Fruit fly (Drosophila melanogaster) whole organism, embryonic: ENCODE measurements around the gene HP5.

Source experiments
- Atf6 ChIP-seq: fragments of 200-800 bp; sonication (Bioruptor generic); IDR thresholded peaks from 2 replicates; pipeline ENCODE4 v1.3.6; 2022; ENCODE audit warnings: missing biosample characterization, missing genetic modification characterization
- Bteb2 ChIP-seq: fragments of 200-800 bp; sonication (Bioruptor generic); optimal IDR thresholded peaks from 2 replicates; lab custom pipeline; 2016; ENCODE audit warnings: missing biosample characterization, missing genetic modification characterization
- CG10462 ChIP-seq: fragments of 200-800 bp; sonication (Bioruptor generic); optimal IDR thresholded peaks from 2 replicates; lab custom pipeline; 2016; ENCODE audit warnings: missing biosample characterization, missing genetic modification characterization
- CG10565 ChIP-seq: fragments of 200-800 bp; sonication (Bioruptor generic); optimal IDR thresholded peaks from 3 replicates; lab custom pipeline; 2016; ENCODE audit warnings: missing biosample characterization, mild to moderate bottlenecking, missing genetic modification characterization
- CG12236 ChIP-seq: fragments of 200-800 bp; sonication (Bioruptor generic); optimal IDR thresholded peaks from 2 replicates; lab custom pipeline; 2016; ENCODE audit warnings: missing biosample characterization, missing genetic modification characterization
- CG12942 ChIP-seq: fragments of 200-800 bp; sonication (Bioruptor generic); optimal IDR thresholded peaks from 3 replicates; lab custom pipeline; 2016; ENCODE audit warnings: missing biosample characterization, missing genetic modification characterization
- CG13296 ChIP-seq: fragments of 200-800 bp; sonication (Bioruptor generic); optimal IDR thresholded peaks from 3 replicates; lab custom pipeline; 2018; ENCODE audit warnings: missing biosample characterization, mild to moderate bottlenecking, missing genetic modification characterization
- CG14014 ChIP-seq: fragments of 200-800 bp; sonication (Bioruptor generic); IDR thresholded peaks from 2 replicates; pipeline ENCODE4 v1.3.6; 2022; ENCODE audit warnings: missing biosample characterization, missing genetic modification characterization
- CG14710 ChIP-seq: fragments of 200-800 bp; sonication (Bioruptor generic); optimal IDR thresholded peaks from 3 replicates; lab custom pipeline; 2019; ENCODE audit warnings: missing biosample characterization, mild to moderate bottlenecking, missing genetic modification characterization, moderate library complexity
- CG15269 ChIP-seq: fragments of 200-800 bp; sonication (Bioruptor generic); optimal IDR thresholded peaks from 2 replicates; lab custom pipeline; 2018; ENCODE audit warnings: missing biosample characterization, mild to moderate bottlenecking, missing genetic modification characterization, moderate library complexity
- CG15696 ChIP-seq: fragments of 200-800 bp; sonication (Bioruptor generic); optimal IDR thresholded peaks from 2 replicates; lab custom pipeline; 2019; ENCODE audit warnings: missing biosample characterization, mild to moderate bottlenecking, missing genetic modification characterization, moderate library complexity
- CG1647 ChIP-seq: fragments of 200-800 bp; sonication (Bioruptor generic); optimal IDR thresholded peaks from 3 replicates; lab custom pipeline; 2016; ENCODE audit warnings: missing biosample characterization, missing genetic modification characterization
- CG17186 ChIP-seq: fragments of 200-800 bp; sonication (Bioruptor generic); optimal IDR thresholded peaks from 3 replicates; lab custom pipeline; 2017; ENCODE audit warnings: missing biosample characterization, missing genetic modification reagents, missing genetic modification characterization
- CG17359 ChIP-seq: fragments of 200-800 bp; sonication (Bioruptor generic); optimal IDR thresholded peaks from 3 replicates; lab custom pipeline; 2018; ENCODE audit warnings: missing biosample characterization, mild to moderate bottlenecking, missing genetic modification characterization, moderate library complexity
- CG18476 ChIP-seq: fragments of 200-800 bp; sonication (Bioruptor generic); optimal IDR thresholded peaks from 2 replicates; lab custom pipeline; 2016; ENCODE audit warnings: missing biosample characterization, mild to moderate bottlenecking, missing genetic modification characterization
- CG18764 ChIP-seq: fragments of 200-800 bp; sonication (Bioruptor generic); optimal IDR thresholded peaks from 3 replicates; lab custom pipeline; 2016; ENCODE audit warnings: missing biosample characterization, missing genetic modification characterization
- CG31365 ChIP-seq: fragments of 200-800 bp; sonication (Bioruptor generic); optimal IDR thresholded peaks from 2 replicates; lab custom pipeline; 2018; ENCODE audit warnings: missing biosample characterization, mild to moderate bottlenecking, missing genetic modification characterization
- CG31388 ChIP-seq: fragments of 200-800 bp; sonication (Bioruptor generic); optimal IDR thresholded peaks from 2 replicates; lab custom pipeline; 2016; ENCODE audit warnings: missing biosample characterization, missing genetic modification characterization
- CG3847 ChIP-seq: fragments of 200-800 bp; sonication (Bioruptor generic); IDR thresholded peaks from 2 replicates; pipeline ENCODE4 v1.3.6; 2022; ENCODE audit warnings: missing biosample characterization, missing genetic modification characterization
- CG6813 ChIP-seq: fragments of 200-800 bp; sonication (Bioruptor generic); optimal IDR thresholded peaks from 2 replicates; lab custom pipeline; 2017; ENCODE audit warnings: missing biosample characterization, missing genetic modification characterization, mild to moderate bottlenecking, moderate library complexity, missing genetic modification reagents
- CG7987 ChIP-seq: fragments of 200-800 bp; sonication (Bioruptor generic); optimal IDR thresholded peaks from 2 replicates; lab custom pipeline; 2018; ENCODE audit warnings: missing biosample characterization, mild to moderate bottlenecking, missing genetic modification characterization, moderate library complexity
- CG8359 ChIP-seq: fragments of 200-800 bp; sonication (Bioruptor generic); optimal IDR thresholded peaks from 2 replicates; lab custom pipeline; 2017; ENCODE audit warnings: missing biosample characterization, mild to moderate bottlenecking, missing genetic modification characterization, borderline replicate concordance
- CG8478 ChIP-seq: fragments of >200 bp; optimal IDR thresholded peaks from 2 replicates; lab custom pipeline; 2018
- CG8944 ChIP-seq: fragments of 200-800 bp; sonication (Bioruptor generic); optimal IDR thresholded peaks from 3 replicates; lab custom pipeline; 2016; ENCODE audit warnings: missing biosample characterization, missing genetic modification characterization
- CG9932 ChIP-seq: fragments of 200-800 bp; sonication (Bioruptor generic); IDR thresholded peaks from 2 replicates; pipeline ENCODE4 v1.3.6; 2022; ENCODE audit warnings: missing biosample characterization, missing genetic modification characterization
- Dip2 ChIP-seq: fragments of 200-800 bp; sonication (Bioruptor generic); IDR thresholded peaks from 2 replicates; pipeline ENCODE4 v1.3.6; 2022; ENCODE audit warnings: missing biosample characterization, missing genetic modification characterization
- Dp ChIP-seq: fragments of 200-800 bp; sonication (Bioruptor generic); optimal IDR thresholded peaks from 2 replicates; lab custom pipeline; 2018; ENCODE audit warnings: missing biosample characterization, mild to moderate bottlenecking, missing genetic modification characterization, moderate library complexity
- Dref ChIP-seq: fragments of 200-800 bp; sonication (Bioruptor generic); IDR thresholded peaks from 2 replicates; pipeline ENCODE4 v1.3.6; 2022; ENCODE audit warnings: missing biosample characterization, missing genetic modification characterization
- Fer3 ChIP-seq: fragments of 200-800 bp; sonication (Bioruptor generic); optimal IDR thresholded peaks from 2 replicates; lab custom pipeline; 2018; ENCODE audit warnings: missing biosample characterization, mild to moderate bottlenecking, missing genetic modification characterization, moderate library complexity
- Hr3 ChIP-seq: fragments of 200-800 bp; sonication (Bioruptor generic); optimal IDR thresholded peaks from 3 replicates; lab custom pipeline; 2016; ENCODE audit warnings: missing biosample characterization, missing genetic modification characterization
- Lpt ChIP-seq: fragments of >200 bp; optimal IDR thresholded peaks from 2 replicates; lab custom pipeline; 2018; ENCODE audit warnings: missing biosample characterization, missing genetic modification characterization
- Opbp ChIP-seq: fragments of 200-800 bp; sonication (Bioruptor generic); IDR thresholded peaks from 3 replicates; pipeline ENCODE4 v1.3.6; 2022; ENCODE audit warnings: missing biosample characterization, missing genetic modification characterization; ENCODE audit not compliant: partially characterized antibody
- Rx ChIP-seq: fragments of 200-800 bp; sonication (Bioruptor generic); IDR thresholded peaks from 2 replicates; pipeline ENCODE4 v1.3.6; 2022; ENCODE audit warnings: missing biosample characterization, missing genetic modification characterization
- Tbp ChIP-seq: fragments of >200 bp; optimal IDR thresholded peaks from 2 replicates; lab custom pipeline; 2018; ENCODE audit warnings: missing biosample characterization, missing genetic modification characterization
- abd-A ChIP-seq: fragments of 200-800 bp; sonication (Bioruptor generic); optimal IDR thresholded peaks from 3 replicates; lab custom pipeline; 2019; ENCODE audit warnings: missing biosample characterization, mild to moderate bottlenecking, missing genetic modification characterization, moderate library complexity
- bigmax ChIP-seq: fragments of 200-800 bp; sonication (Bioruptor generic); optimal IDR thresholded peaks from 2 replicates; lab custom pipeline; 2018; ENCODE audit warnings: missing biosample characterization, mild to moderate bottlenecking, missing genetic modification characterization
- bsh ChIP-seq, 2 experiments: fragments of 200-800 bp; sonication (Bioruptor generic); optimal IDR thresholded peaks; 2 replicates each; lab custom pipeline; 2017 to 2018; ENCODE audit warnings: mild to moderate bottlenecking in 2 of 2, missing biosample characterization in 2 of 2, missing genetic modification characterization in 2 of 2, moderate library complexity in 1 of 2
- cad ChIP-seq: fragments of >200 bp; optimal IDR thresholded peaks from 2 replicates; lab custom pipeline; 2017; ENCODE audit warnings: missing biosample characterization, missing genetic modification characterization
- cato ChIP-seq: fragments of 200-800 bp; sonication (Bioruptor generic); optimal IDR thresholded peaks from 2 replicates; lab custom pipeline; 2016; ENCODE audit warnings: missing biosample characterization, missing genetic modification characterization, borderline replicate concordance
- chinmo ChIP-seq: fragments of 200-800 bp; sonication (Bioruptor generic); IDR thresholded peaks from 4 replicates; pipeline ENCODE4 v1.3.6; 2022; ENCODE audit warnings: missing biosample characterization, missing genetic modification characterization; ENCODE audit not compliant: partially characterized antibody
- croc ChIP-seq: fragments of 200-800 bp; sonication (Bioruptor generic); conservative IDR thresholded peaks from 3 replicates; pipeline ENCODE4 v1.3.6; 2022; ENCODE audit warnings: missing biosample characterization, missing genetic modification characterization
- esg ChIP-seq: fragments of 200-800 bp; sonication (Bioruptor generic); conservative IDR thresholded peaks from 2 replicates; pipeline ENCODE4 v1.3.6; 2022; ENCODE audit warnings: missing biosample characterization, missing genetic modification characterization
- fd3F ChIP-seq: fragments of 200-800 bp; sonication (Bioruptor generic); optimal IDR thresholded peaks from 2 replicates; lab custom pipeline; 2018; ENCODE audit warnings: missing biosample characterization, mild to moderate bottlenecking, missing genetic modification characterization, moderate library complexity
- grau ChIP-seq: fragments of 200-800 bp; optimal IDR thresholded peaks from 3 replicates; lab custom pipeline; 2019; ENCODE audit warnings: missing biosample characterization, mild to moderate bottlenecking, missing genetic modification characterization, moderate library complexity
- ham ChIP-seq: fragments of 200-800 bp; sonication (Bioruptor generic); IDR thresholded peaks from 2 replicates; pipeline ENCODE4 v1.3.6; 2022; ENCODE audit warnings: missing biosample characterization, missing genetic modification characterization
- nau ChIP-seq: fragments of 200-800 bp; sonication (Bioruptor generic); optimal IDR thresholded peaks from 3 replicates; lab custom pipeline; 2017; ENCODE audit warnings: missing biosample characterization, mild to moderate bottlenecking, missing genetic modification characterization, missing genetic modification reagents
- org-1 ChIP-seq: fragments of 200-800 bp; sonication (Bioruptor generic); optimal IDR thresholded peaks from 2 replicates; lab custom pipeline; 2017; ENCODE audit warnings: missing biosample characterization, missing genetic modification characterization
- pb ChIP-seq: fragments of 200-800 bp; sonication (Bioruptor generic); optimal IDR thresholded peaks from 3 replicates; lab custom pipeline; 2016; ENCODE audit warnings: missing biosample characterization, missing genetic modification characterization
- prd ChIP-seq, 3 experiments: fragments of >200 bp in 2 of 3; fragments of 200-800 bp in 1 of 3; sonication (Bioruptor generic) in 1 of 3; optimal IDR thresholded peaks in 2 of 3; IDR thresholded peaks in 1 of 3; 2 replicates in 2 of 3; 3 replicates in 1 of 3; pipeline versions ENCODE4 v1.3.6 to Lab custom; 2017 to 2022; ENCODE audit warnings: missing biosample characterization in 1 of 3, missing genetic modification characterization in 1 of 3
- tin ChIP-seq: fragments of 200-800 bp; sonication (Bioruptor generic); optimal IDR thresholded peaks from 3 replicates; lab custom pipeline; 2016; ENCODE audit warnings: missing biosample characterization, missing genetic modification characterization

HP5 gene

DNA sequence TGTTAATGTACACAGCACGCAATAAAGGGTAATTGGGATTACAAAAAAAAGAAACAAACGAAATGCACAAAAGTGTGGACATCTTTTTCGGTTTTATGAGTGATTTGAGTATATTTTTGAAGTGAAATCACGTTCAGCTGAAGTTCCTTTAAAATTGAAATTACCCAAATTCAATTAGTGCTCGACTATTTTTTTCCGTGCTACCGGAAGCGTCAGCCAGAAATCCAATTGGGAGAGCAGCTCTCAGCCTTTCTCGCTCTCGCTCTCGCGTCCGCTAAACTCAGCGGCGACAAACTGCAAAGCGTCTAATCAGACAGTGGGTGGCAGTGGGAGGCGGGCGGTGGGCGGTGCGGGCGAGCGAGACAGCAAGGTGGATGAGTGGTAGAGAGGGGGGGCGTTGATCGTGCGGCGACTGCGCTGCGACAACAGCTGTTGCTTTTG, 31.3 kb upstream of the HP5 start (continued):
- peak; percentile 90 for TF ChIP-seq fd3F
- peak; percentile 89 for TF ChIP-seq grau (tag; lab: Kevin White, UChicago)
- peak; percentile 91 for TF ChIP-seq CG3847
- peak; percentile 32 for TF ChIP-seq CG8359 (GFP tag; lab: Kevin White, UChicago)
- peak; percentile 91 for TF ChIP-seq CG14014 (GFP tag; lab: Robert Waterston, UW)
- TF ChIP-seq bigmax (GFP tag; lab: Kevin White, UChicago), result no peak
- TF ChIP-seq CG10565 (GFP tag; lab: Kevin White, UChicago), result peak; percentile 48
- TF ChIP-seq CG9932 (GFP tag; lab: Robert Waterston, UW), result peak; percentile 87
- no peak for TF ChIP-seq CG17186 (GFP tag; lab: Kevin White, UChicago)
- TF ChIP-seq CG10462 (GFP tag; lab: Kevin White, UChicago), result peak; percentile 71
- peak; percentile 75 for TF ChIP-seq Rx (GFP tag; lab: Robert Waterston, UW)
- no peak for TF ChIP-seq Dref
- peak; percentile 86 for TF ChIP-seq CG12942 (GFP tag; lab: Kevin White, UChicago)
- TF ChIP-seq cad, result no peak
- no peak for TF ChIP-seq prd (optimal IDR thresholded peaks at IDR 0.05; lab: Kevin White, UChicago)
- TF ChIP-seq prd (GFP tag; IDR thresholded peaks at IDR 0.05; lab: Robert Waterston, UW), result peak; percentile 91
- TF ChIP-seq abd-A (tag; lab: Kevin White, UChicago), result no peak
- peak; percentile 82 for TF ChIP-seq Hr3
- peak; percentile 89 for TF ChIP-seq CG13296 (GFP tag; lab: Kevin White, UChicago)
- TF ChIP-seq CG8944 (GFP tag; lab: Kevin White, UChicago), result peak; percentile 85
- no peak for TF ChIP-seq Opbp (GFP tag; lab: Robert Waterston, UW)
- peak; percentile 60 for TF ChIP-seq CG31388 (GFP tag; lab: Kevin White, UChicago)
- TF ChIP-seq Bteb2 (GFP tag; lab: Kevin White, UChicago), result peak; percentile 84
- TF ChIP-seq tin, result peak; percentile 83
- peak; percentile 84 for TF ChIP-seq CG18476 (GFP tag; lab: Kevin White, UChicago)
- peak; percentile 56 for TF ChIP-seq CG15696 (tag; lab: Kevin White, UChicago)
- TF ChIP-seq bsh (GFP tag; optimal IDR thresholded peaks at IDR 0.05; lab: Kevin White, UChicago), result peak in 1 of 2 experiments; percentile 79
- TF ChIP-seq croc (GFP tag; lab: Robert Waterston, UW), result peak; percentile 41; the same call in 1 of the 3 replicates
- TF ChIP-seq nau (GFP tag; lab: Kevin White, UChicago), result peak; percentile 85
- peak; percentile 79 for TF ChIP-seq CG6813 (GFP tag; lab: Kevin White, UChicago)
- TF ChIP-seq Lpt (GFP tag; lab: Kevin White, UChicago), result no peak
- TF ChIP-seq CG31365 (tag; lab: Kevin White, UChicago), result peak; percentile 73
- TF ChIP-seq esg (GFP tag; lab: Robert Waterston, UW), result peak; percentile 87
- peak; percentile 73 for TF ChIP-seq cato (GFP tag; lab: Kevin White, UChicago)
- TF ChIP-seq CG8478, result no peak
- TF ChIP-seq Tbp (GFP tag; lab: Kevin White, UChicago), result no peak
- TF ChIP-seq Atf6 (GFP tag; lab: Robert Waterston, UW), result peak; percentile 92
- TF ChIP-seq org-1 (GFP tag; lab: Kevin White, UChicago), result peak; percentile 89
- peak; percentile 77 for TF ChIP-seq CG12236
- peak; percentile 58; the same call in 1 of the 2 replicates for TF ChIP-seq ham (GFP tag; lab: Robert Waterston, UW)
- no peak for TF ChIP-seq Dp (GFP tag; lab: Kevin White, UChicago)
- TF ChIP-seq CG1647 (GFP tag; lab: Kevin White, UChicago), result peak; percentile 92
- TF ChIP-seq CG14710 (tag; lab: Kevin White, UChicago), result peak; percentile 51
- peak; percentile 86; the same call in 3 of the 4 replicates for TF ChIP-seq chinmo (GFP tag; lab: Robert Waterston, UW)
- peak; percentile 73 for TF ChIP-seq CG18764 (GFP tag; lab: Kevin White, UChicago)
- peak; percentile 91 for TF ChIP-seq Fer3 (tag; lab: Kevin White, UChicago)
- TF ChIP-seq CG7987 (GFP tag; lab: Kevin White, UChicago), result peak; percentile 74
- no peak for TF ChIP-seq Dip2 (GFP tag; lab: Robert Waterston, UW)
- TF ChIP-seq CG15269 (tag; lab: Kevin White, UChicago), result peak; percentile 94
- TF ChIP-seq CG17359 (tag; lab: Kevin White, UChicago), result peak; percentile 90
- peak; percentile 90 for TF ChIP-seq pb (GFP tag; lab: Kevin White, UChicago)
